Fruit fly (Drosophila melanogaster): ENCODE data around the gene twit.

DNA sequence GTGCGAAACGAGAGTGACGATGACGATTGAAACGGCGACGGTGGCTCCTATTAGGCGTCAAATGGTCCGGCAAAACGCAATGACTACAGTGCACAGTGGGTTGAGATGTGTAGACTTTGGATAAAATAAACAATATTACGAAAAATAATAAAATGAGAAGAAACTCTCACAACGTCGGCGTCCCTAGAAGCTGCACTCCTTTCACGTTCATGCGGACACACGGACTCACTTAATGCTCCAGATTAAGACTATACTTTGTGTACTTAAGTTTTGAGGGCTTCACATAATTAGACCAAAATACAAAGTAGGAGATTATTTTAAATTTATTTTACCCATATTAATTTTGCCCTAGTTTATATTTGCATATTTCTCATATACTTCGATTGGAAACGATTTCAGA lies 12.4 kb upstream of the twit start:
- no peak for TF ChIP-seq dpn (GFP tag; optimal IDR thresholded peaks at IDR 0.05)
- TF ChIP-seq Doc3 (GFP tag; IDR thresholded peaks at IDR 0.05; ENCODE audit: partially characterized antibody) = no peak
- no peak for TF ChIP-seq GATAe (GFP tag; conservative IDR thresholded peaks at IDR 0.05)
- TF ChIP-seq rib (GFP tag; IDR thresholded peaks at IDR 0.05) = no peak
- TF ChIP-seq stwl (tag; optimal IDR thresholded peaks at IDR 0.05) = no peak
- no peak for TF ChIP-seq CG7556 (GFP tag; optimal IDR thresholded peaks at IDR 0.05)
- no peak for TF ChIP-seq usp (GFP tag; optimal IDR thresholded peaks at IDR 0.05)
- TF ChIP-seq gcm (GFP tag; optimal IDR thresholded peaks at IDR 0.05) = no peak
- no peak for TF ChIP-seq slbo (GFP tag; IDR thresholded peaks at IDR 0.05)
- no peak for TF ChIP-seq CG12659 (GFP tag; optimal IDR thresholded peaks at IDR 0.05)
- TF ChIP-seq CG11723 (GFP tag; optimal IDR thresholded peaks at IDR 0.05) = no peak
- TF ChIP-seq maf-S (GFP tag; optimal IDR thresholded peaks at IDR 0.05) = no peak
- TF ChIP-seq CG8281 (tag; optimal IDR thresholded peaks at IDR 0.05) = no peak
- TF ChIP-seq BEAF-32 (GFP tag; optimal IDR thresholded peaks at IDR 0.05) = no peak

Data from whole organism, embryonic.